Worm (Caenorhabditis elegans): Measurements from ENCODE around the gene lipl-1.

ce11 chrV:12908614-12909013 is 11.2 kb upstream of the lipl-1 start:
- no peak for TF ChIP-seq tab-1 (GFP tag; IDR thresholded peaks at IDR 0.05)
- no peak for TF ChIP-seq T22C8.4 (GFP tag; IDR thresholded peaks at IDR 0.05)
- TF ChIP-seq ztf-29 (GFP tag; IDR thresholded peaks at IDR 0.05): no peak
- no peak for TF ChIP-seq med-1 (GFP tag; optimal IDR thresholded peaks at IDR 0.05; ENCODE audit: insufficient read depth)
- no peak for TF ChIP-seq ref-1 (GFP tag; conservative IDR thresholded peaks at IDR 0.05)
